Fruit fly (Drosophila melanogaster) whole organism, prepupa: Measurements from ENCODE around the gene CG3631.

ENCODE experiments used
- Blimp-1 ChIP-seq: fragments of 200-800 bp; sonication (Bioruptor generic); optimal IDR thresholded peaks from 3 replicates; lab custom pipeline; 2017; ENCODE audit warnings: missing biosample characterization, missing genetic modification characterization, mild to moderate bottlenecking, moderate library complexity, missing genetic modification reagents
- CG10669 ChIP-seq: fragments of 200-800 bp; sonication (Bioruptor generic); optimal IDR thresholded peaks from 3 replicates; lab custom pipeline; 2018; ENCODE audit warnings: missing biosample characterization, mild to moderate bottlenecking, missing genetic modification characterization, moderate library complexity
- CG11294 ChIP-seq: fragments of 200-800 bp; sonication (Bioruptor generic); IDR thresholded peaks from 2 replicates; pipeline ENCODE4 v1.3.6; 2022; ENCODE audit warnings: missing biosample characterization, missing genetic modification characterization
- CG15336 ChIP-seq: fragments of 200-800 bp; sonication (Bioruptor generic); IDR thresholded peaks from 2 replicates; pipeline ENCODE4 v1.3.6; 2022; ENCODE audit warnings: missing biosample characterization, missing genetic modification characterization
- CG1621 ChIP-seq: fragments of 200-800 bp; sonication (Bioruptor generic); optimal IDR thresholded peaks from 3 replicates; lab custom pipeline; 2018; ENCODE audit warnings: missing biosample characterization, mild to moderate bottlenecking, missing genetic modification characterization
- CG16779 ChIP-seq: fragments of 200-800 bp; sonication (Bioruptor generic); optimal IDR thresholded peaks from 3 replicates; lab custom pipeline; 2017; ENCODE audit warnings: missing biosample characterization, mild to moderate bottlenecking, missing genetic modification characterization
- CG3032 ChIP-seq: fragments of 200-800 bp; optimal IDR thresholded peaks from 2 replicates; lab custom pipeline; 2019; ENCODE audit warnings: missing biosample characterization, mild to moderate bottlenecking, missing genetic modification characterization, moderate library complexity
- CG31627 ChIP-seq: fragments of 200-800 bp; sonication (Bioruptor generic); optimal IDR thresholded peaks from 3 replicates; lab custom pipeline; 2016; ENCODE audit warnings: missing biosample characterization, missing genetic modification characterization
- CG34406 ChIP-seq: fragments of 200-800 bp; sonication (Bioruptor generic); optimal IDR thresholded peaks from 3 replicates; lab custom pipeline; 2016; ENCODE audit warnings: missing biosample characterization, missing genetic modification characterization
- CG6276 ChIP-seq: fragments of 200-800 bp; sonication (Bioruptor generic); optimal IDR thresholded peaks from 2 replicates; lab custom pipeline; 2017; ENCODE audit warnings: missing biosample characterization, mild to moderate bottlenecking, missing genetic modification characterization
- CG6854 ChIP-seq: fragments of 200-800 bp; sonication (Bioruptor generic); optimal IDR thresholded peaks from 2 replicates; lab custom pipeline; 2017; ENCODE audit warnings: missing biosample characterization, mild to moderate bottlenecking, missing genetic modification characterization
- CG8119 ChIP-seq: fragments of 200-800 bp; sonication (Bioruptor generic); IDR thresholded peaks from 3 replicates; pipeline ENCODE4 v1.3.6; 2022; ENCODE audit warnings: missing biosample characterization, missing genetic modification characterization
- CG8319 ChIP-seq: fragments of 200-800 bp; sonication (Bioruptor generic); optimal IDR thresholded peaks from 3 replicates; lab custom pipeline; 2016; ENCODE audit warnings: missing biosample characterization, missing genetic modification characterization
- CG8632 ChIP-seq: fragments of 200-800 bp; sonication (Bioruptor generic); optimal IDR thresholded peaks from 3 replicates; lab custom pipeline; 2016; ENCODE audit warnings: missing biosample characterization, missing genetic modification characterization
- CG9139 ChIP-seq: fragments of 200-800 bp; sonication (Bioruptor generic); optimal IDR thresholded peaks from 3 replicates; lab custom pipeline; 2017; ENCODE audit warnings: missing biosample characterization, mild to moderate bottlenecking, missing genetic modification characterization
- Eip75B ChIP-seq: fragments of 200-800 bp; sonication (Bioruptor generic); optimal IDR thresholded peaks from 3 replicates; lab custom pipeline; 2016; ENCODE audit warnings: missing biosample characterization, missing genetic modification characterization
- Eip78C ChIP-seq: fragments of 200-800 bp; sonication (Bioruptor generic); peaks from one replicate; lab custom pipeline; 2016; ENCODE audit warnings: missing biosample characterization, missing genetic modification characterization
- Eip93F ChIP-seq: fragments of 200-800 bp; sonication (Bioruptor generic); optimal IDR thresholded peaks from 2 replicates; lab custom pipeline; 2016; ENCODE audit warnings: missing biosample characterization, mild to moderate bottlenecking, missing genetic modification characterization
- Ets21C ChIP-seq: fragments of 200-800 bp; sonication (Bioruptor generic); optimal IDR thresholded peaks from 3 replicates; lab custom pipeline; 2016; ENCODE audit warnings: missing biosample characterization, missing genetic modification characterization
- Ets96B ChIP-seq: fragments of 200-800 bp; optimal IDR thresholded peaks from 2 replicates; lab custom pipeline; 2019; ENCODE audit warnings: missing biosample characterization, mild to moderate bottlenecking, missing genetic modification characterization, moderate library complexity
- Gug ChIP-seq: fragments of 200-800 bp; sonication (Bioruptor generic); IDR thresholded peaks from 2 replicates; pipeline ENCODE4 v1.3.6; 2022; ENCODE audit warnings: missing biosample characterization, missing genetic modification characterization
- Hr38 ChIP-seq: sonication (Bioruptor generic); optimal IDR thresholded peaks from 2 replicates; lab custom pipeline; 2016; ENCODE audit warnings: missing biosample characterization, missing genetic modification characterization
- Hr39 ChIP-seq: fragments of 200-800 bp; sonication (Bioruptor generic); optimal IDR thresholded peaks from 2 replicates; lab custom pipeline; 2016; ENCODE audit warnings: missing biosample characterization, missing genetic modification characterization
- Hr4 ChIP-seq: fragments of 200-800 bp; sonication (Bioruptor generic); optimal IDR thresholded peaks from 3 replicates; lab custom pipeline; 2016; ENCODE audit warnings: missing biosample characterization, missing genetic modification characterization
- Lpt ChIP-seq: fragments of 200-800 bp; sonication (Bioruptor generic); optimal IDR thresholded peaks from 3 replicates; lab custom pipeline; 2016; ENCODE audit warnings: missing biosample characterization, missing genetic modification characterization
- Met ChIP-seq: fragments of 200-800 bp; sonication (Bioruptor generic); optimal IDR thresholded peaks from 3 replicates; lab custom pipeline; 2016; ENCODE audit warnings: missing biosample characterization, missing genetic modification characterization
- OdsH ChIP-seq: fragments of 200-800 bp; sonication (Bioruptor generic); optimal IDR thresholded peaks from 3 replicates; lab custom pipeline; 2016; ENCODE audit warnings: missing biosample characterization, missing genetic modification characterization
- Smox ChIP-seq: fragments of 200-800 bp; sonication (Bioruptor generic); optimal IDR thresholded peaks from 3 replicates; lab custom pipeline; 2016; ENCODE audit warnings: missing biosample characterization, missing genetic modification characterization
- Sox102F ChIP-seq: fragments of 200-800 bp; sonication (Bioruptor generic); optimal IDR thresholded peaks from 2 replicates; lab custom pipeline; 2016; ENCODE audit warnings: missing biosample characterization, mild to moderate bottlenecking, missing genetic modification characterization
- Sox14 ChIP-seq: fragments of 200-800 bp; sonication (Bioruptor generic); optimal IDR thresholded peaks from 3 replicates; lab custom pipeline; 2016; ENCODE audit warnings: missing biosample characterization, missing genetic modification characterization
- Sox15 ChIP-seq: fragments of 200-800 bp; sonication (Bioruptor generic); optimal IDR thresholded peaks from 3 replicates; lab custom pipeline; 2016; ENCODE audit warnings: missing biosample characterization, missing genetic modification characterization
- cyc ChIP-seq: fragments of 200-800 bp; sonication (Bioruptor generic); optimal IDR thresholded peaks from 3 replicates; lab custom pipeline; 2016; ENCODE audit warnings: missing biosample characterization, missing genetic modification characterization
- dac ChIP-seq: fragments of 200-800 bp; sonication (Bioruptor generic); optimal IDR thresholded peaks from 2 replicates; lab custom pipeline; 2017; ENCODE audit warnings: missing biosample characterization, mild to moderate bottlenecking, missing genetic modification characterization
- dsx ChIP-seq: fragments of 200-800 bp; optimal IDR thresholded peaks from 3 replicates; lab custom pipeline; 2019; ENCODE audit warnings: missing biosample characterization, mild to moderate bottlenecking, missing genetic modification characterization, moderate library complexity; ENCODE audit not compliant: poor library complexity, severe bottlenecking
- esn ChIP-seq: fragments of 200-800 bp; sonication (Bioruptor generic); optimal IDR thresholded peaks from 2 replicates; lab custom pipeline; 2016; ENCODE audit warnings: missing biosample characterization, mild to moderate bottlenecking, missing genetic modification characterization, moderate library complexity
- fd59A ChIP-seq: fragments of 200-800 bp; sonication (Bioruptor generic); optimal IDR thresholded peaks from 2 replicates; lab custom pipeline; 2017; ENCODE audit warnings: missing biosample characterization, mild to moderate bottlenecking, missing genetic modification characterization, missing genetic modification reagents
- fd85E ChIP-seq: fragments of 200-800 bp; sonication (Bioruptor generic); optimal IDR thresholded peaks from 3 replicates; lab custom pipeline; 2016; ENCODE audit warnings: missing biosample characterization, missing genetic modification characterization
- fkh ChIP-seq: fragments of 200-800 bp; sonication (Bioruptor generic); optimal IDR thresholded peaks from 3 replicates; lab custom pipeline; 2017; ENCODE audit warnings: missing biosample characterization, mild to moderate bottlenecking, missing genetic modification characterization, moderate library complexity
- net ChIP-seq: fragments of 200-800 bp; sonication (Bioruptor generic); optimal IDR thresholded peaks from 3 replicates; lab custom pipeline; 2016; ENCODE audit warnings: missing biosample characterization, missing genetic modification characterization
- pdm3 ChIP-seq: fragments of 200-800 bp; sonication (Bioruptor generic); optimal IDR thresholded peaks from 3 replicates; lab custom pipeline; 2016; ENCODE audit warnings: missing biosample characterization, missing genetic modification characterization
- salr ChIP-seq, 2 experiments: fragments of 200-800 bp; sonication (Bioruptor generic); optimal IDR thresholded peaks; 3 replicates each; lab custom pipeline; 2016 to 2018; ENCODE audit warnings: missing biosample characterization in 2 of 2, missing genetic modification characterization in 2 of 2, mild to moderate bottlenecking in 1 of 2
- spab ChIP-seq: fragments of 200-800 bp; sonication (Bioruptor generic); optimal IDR thresholded peaks from 2 replicates; lab custom pipeline; 2017; ENCODE audit warnings: missing biosample characterization, mild to moderate bottlenecking, missing genetic modification characterization, missing genetic modification reagents
- ss ChIP-seq, 2 experiments: fragments of 200-800 bp; sonication (Bioruptor generic); optimal IDR thresholded peaks; 2 replicates in 1 of 2; 3 replicates in 1 of 2; lab custom pipeline; 2017 to 2018; ENCODE audit warnings: mild to moderate bottlenecking in 2 of 2, missing biosample characterization in 2 of 2, missing genetic modification characterization in 2 of 2, moderate library complexity in 1 of 2
- topi ChIP-seq: fragments of 200-800 bp; sonication (Bioruptor generic); optimal IDR thresholded peaks from 3 replicates; lab custom pipeline; 2016; ENCODE audit warnings: missing biosample characterization, missing genetic modification characterization

CG3631 gene

dm6 chr3R:14893791-14894782 is 14.8 kb downstream of the CG3631 start, which contains the start of gene Dph2 (continued):
- TF ChIP-seq fd85E: no peak
- TF ChIP-seq ss (GFP tag; optimal IDR thresholded peaks at IDR 0.05; lab: Kevin White, UChicago): no peak
- no peak for TF ChIP-seq salr (GFP tag; optimal IDR thresholded peaks at IDR 0.05; lab: Kevin White, UChicago)
- TF ChIP-seq Sox102F (GFP tag; lab: Kevin White, UChicago): no peak
- no peak for TF ChIP-seq fd59A (GFP tag; lab: Kevin White, UChicago)
- no peak for TF ChIP-seq pdm3 (GFP tag; lab: Kevin White, UChicago)
- peak; percentile 61 for TF ChIP-seq Sox14 (GFP tag; lab: Kevin White, UChicago)
- TF ChIP-seq Smox: no peak
- no peak for TF ChIP-seq Hr4 (GFP tag; lab: Kevin White, UChicago)
- TF ChIP-seq esn (GFP tag; lab: Kevin White, UChicago): peak; percentile 42
- peak; percentile 75; the same call in 2 of the 3 replicates for TF ChIP-seq CG8119 (GFP tag; lab: Robert Waterston, UW)
- TF ChIP-seq CG6276: no peak
- TF ChIP-seq cyc (GFP tag; lab: Kevin White, UChicago): peak; percentile 50
- TF ChIP-seq Hr38 (GFP tag; lab: Kevin White, UChicago): no peak

dm6 chr3R:14894783-14894883 is 15.4 kb downstream of the CG3631 start, which contains the start of gene CG14860:
Gene CG14860, plus strand, starts transcription at chr3R:14894784.
- no peak for TF ChIP-seq Eip75B (GFP tag; lab: Kevin White, UChicago)
- no peak for TF ChIP-seq Lpt (GFP tag; lab: Kevin White, UChicago)
- TF ChIP-seq CG8119 (GFP tag; lab: Robert Waterston, UW): no peak
- no peak for TF ChIP-seq Blimp-1
- TF ChIP-seq fkh: no peak

- TF ChIP-seq ss (GFP tag; optimal IDR thresholded peaks at IDR 0.05; lab: Kevin White, UChicago): no peak
- peak; percentile 29 for TF ChIP-seq Ets21C
- TF ChIP-seq CG8319 (GFP tag; lab: Kevin White, UChicago): peak; percentile 48
- no peak for TF ChIP-seq spab (GFP tag; lab: Kevin White, UChicago)
- TF ChIP-seq fd85E: no peak
- peak; percentile 24 for TF ChIP-seq CG1621 (tag; lab: Kevin White, UChicago)
- no peak for TF ChIP-seq Met (GFP tag; lab: Kevin White, UChicago)
- no peak for TF ChIP-seq net (GFP tag; lab: Kevin White, UChicago)
- TF ChIP-seq CG9139 (GFP tag; lab: Kevin White, UChicago): no peak
- TF ChIP-seq CG31627 (GFP tag; lab: Kevin White, UChicago): peak; percentile 37
- peak; percentile 69 for TF ChIP-seq Ets96B
- TF ChIP-seq dac (GFP tag; lab: Kevin White, UChicago): no peak
- no peak for TF ChIP-seq CG6854 (GFP tag; lab: Kevin White, UChicago)
- TF ChIP-seq Eip78C (GFP tag; lab: Kevin White, UChicago): peak; percentile 92
- TF ChIP-seq dsx (GFP tag; lab: Kevin White, UChicago): peak; percentile 64
- TF ChIP-seq topi: peak; percentile 58
- TF ChIP-seq CG8632 (GFP tag; lab: Kevin White, UChicago): peak; percentile 67
- no peak for TF ChIP-seq CG16779 (tag; lab: Kevin White, UChicago)
- no peak for TF ChIP-seq Lpt (GFP tag; lab: Kevin White, UChicago)
- TF ChIP-seq CG10669 (GFP tag; lab: Kevin White, UChicago): no peak
- peak; percentile 52 for TF ChIP-seq Hr39 (GFP tag; lab: Kevin White, UChicago)
- TF ChIP-seq CG3032 (tag; lab: Kevin White, UChicago): peak; percentile 78
- no peak for TF ChIP-seq fd59A (GFP tag; lab: Kevin White, UChicago)
- no peak for TF ChIP-seq OdsH (GFP tag; lab: Kevin White, UChicago)
- no peak for TF ChIP-seq CG8119 (GFP tag; lab: Robert Waterston, UW)
- 0 out of 2 replicates have a peak, but pooled peaks have one; percentile 33 for TF ChIP-seq CG11294
- TF ChIP-seq Hr38 (GFP tag; lab: Kevin White, UChicago): no peak
- peak; percentile 23 for TF ChIP-seq Sox14 (GFP tag; lab: Kevin White, UChicago)
- no peak for TF ChIP-seq Blimp-1
- TF ChIP-seq Eip93F (GFP tag; lab: Kevin White, UChicago): no peak
- no peak for TF ChIP-seq pdm3 (GFP tag; lab: Kevin White, UChicago)
- no peak for TF ChIP-seq salr (GFP tag; optimal IDR thresholded peaks at IDR 0.05; lab: Kevin White, UChicago)
- TF ChIP-seq CG34406 (GFP tag; lab: Kevin White, UChicago): peak; percentile 61
- no peak for TF ChIP-seq Sox102F (GFP tag; lab: Kevin White, UChicago)
- peak; percentile 45 for TF ChIP-seq Eip75B (GFP tag; lab: Kevin White, UChicago)
- TF ChIP-seq esn (GFP tag; lab: Kevin White, UChicago): peak; percentile 70
- peak; percentile 26; the same call in 1 of the 2 replicates for TF ChIP-seq CG15336 (GFP tag; lab: Robert Waterston, UW)
- peak; percentile 48 for TF ChIP-seq Sox15 (GFP tag; lab: Kevin White, UChicago)
- no peak for TF ChIP-seq Gug (GFP tag; lab: Robert Waterston, UW)
Observed at dm6 chr3R:14898280-14898756, 19.1 kb downstream of the CG3631 start, which contains the start of the genes Nup93-2 and CG3817. Gene Nup93-2, minus strand, starts transcription at chr3R:14898372. Gene CG3817, plus strand, starts transcription at chr3R:14898739.
